Worm (Caenorhabditis elegans) whole organism, late embryonic: ENCODE data around the gene nas-1.
A peak's percentile ranks its signal among the peaks of the same experiment; 100 is the strongest.

Experiments
- C38D4.7 ChIP-seq: fragments of 200-800 bp; sonication (Bioruptor generic); optimal IDR thresholded peaks from 2 replicates; lab custom pipeline; 2018; ENCODE audit warnings: mild to moderate bottlenecking, missing genetic modification characterization, moderate library complexity, missing compliant biosample characterization
- F13H6.1 ChIP-seq: sonication (generic microtip); optimal IDR thresholded peaks from 2 replicates; lab custom pipeline; 2016; ENCODE audit warnings: missing genetic modification characterization, missing compliant biosample characterization
- K09A11.1 ChIP-seq: sonication (generic microtip); optimal IDR thresholded peaks from 2 replicates; lab custom pipeline; 2017; ENCODE audit warnings: antibody characterized with exemption, mild to moderate bottlenecking, missing genetic modification characterization, missing compliant biosample characterization; ENCODE audit not compliant: insufficient read depth
- ahr-1 ChIP-seq: sonication (generic microtip); optimal IDR thresholded peaks from 2 replicates; lab custom pipeline; 2016; ENCODE audit warnings: missing genetic modification characterization, missing compliant biosample characterization
- ceh-14 ChIP-seq: sonication (generic microtip); optimal IDR thresholded peaks from 2 replicates; lab custom pipeline; 2016; ENCODE audit warnings: missing genotype, missing genetic modification characterization, missing compliant biosample characterization
- ceh-18 ChIP-seq: sonication (generic microtip); optimal IDR thresholded peaks from 2 replicates; lab custom pipeline; 2016; ENCODE audit warnings: missing genetic modification characterization, missing compliant biosample characterization
- ceh-19 ChIP-seq: fragments of 200-800 bp; sonication (Bioruptor generic); optimal IDR thresholded peaks from 2 replicates; lab custom pipeline; 2018; ENCODE audit warnings: mild to moderate bottlenecking, missing genetic modification characterization, missing compliant biosample characterization
- ceh-2 ChIP-seq: sonication (generic microtip); optimal IDR thresholded peaks from 2 replicates; lab custom pipeline; 2016; ENCODE audit warnings: missing genotype, missing genetic modification characterization, missing compliant biosample characterization
- ceh-22 ChIP-seq: sonication (generic microtip); optimal IDR thresholded peaks from 2 replicates; lab custom pipeline; 2017; ENCODE audit warnings: missing biosample characterization, missing genetic modification characterization
- ceh-24 ChIP-seq: sonication (generic microtip); optimal IDR thresholded peaks from 2 replicates; lab custom pipeline; 2016; ENCODE audit warnings: mild to moderate bottlenecking, missing genetic modification characterization, missing compliant biosample characterization
- ceh-30 ChIP-seq: fragments of 150-350 bp; optimal IDR thresholded peaks from 2 replicates; lab custom pipeline; 2014; ENCODE audit warnings: missing biosample characterization, missing genetic modification characterization
- ceh-45 ChIP-seq: fragments of 200-800 bp; sonication (Bioruptor generic); IDR thresholded peaks from 2 replicates; pipeline ENCODE4 v1.3.6; 2022; ENCODE audit warnings: missing genetic modification reagents, missing genetic modification characterization, missing compliant biosample characterization
- ceh-6 ChIP-seq: fragments of 200-800 bp; sonication (Bioruptor generic); optimal IDR thresholded peaks from 2 replicates; lab custom pipeline; 2018; ENCODE audit warnings: mild to moderate bottlenecking, missing genetic modification characterization, missing compliant biosample characterization
- dve-1 ChIP-seq: sonication (generic microtip); optimal IDR thresholded peaks from 2 replicates; lab custom pipeline; 2017; ENCODE audit warnings: antibody characterized with exemption, mild to moderate bottlenecking, missing genetic modification characterization, missing compliant biosample characterization
- elt-2 ChIP-seq: sonication (generic microtip); optimal IDR thresholded peaks from 2 replicates; lab custom pipeline; 2016; ENCODE audit warnings: missing genetic modification reagents, missing genetic modification characterization, missing compliant biosample characterization
- eyg-1 ChIP-seq: sonication (generic microtip); optimal IDR thresholded peaks from 2 replicates; lab custom pipeline; 2016; ENCODE audit warnings: missing genotype, missing genetic modification characterization, missing compliant biosample characterization
- fkh-6 ChIP-seq: sonication (generic microtip); optimal IDR thresholded peaks from 2 replicates; lab custom pipeline; 2016; ENCODE audit warnings: missing genetic modification characterization, missing compliant biosample characterization
- gmeb-2 ChIP-seq: sonication (generic microtip); optimal IDR thresholded peaks from 2 replicates; lab custom pipeline; 2016; ENCODE audit warnings: missing genetic modification characterization, inconsistent platforms, missing compliant biosample characterization
- hlh-13 ChIP-seq: fragments of 200-800 bp; sonication (Bioruptor generic); optimal IDR thresholded peaks from 2 replicates; lab custom pipeline; 2018; ENCODE audit warnings: mild to moderate bottlenecking, missing genetic modification characterization, missing compliant biosample characterization
- hlh-30 ChIP-seq: sonication (generic microtip); optimal IDR thresholded peaks from 2 replicates; lab custom pipeline; 2017; ENCODE audit warnings: antibody characterized with exemption, missing genetic modification characterization, missing compliant biosample characterization; ENCODE audit not compliant: insufficient read depth
- hlh-6 ChIP-seq: sonication (generic microtip); optimal IDR thresholded peaks from 2 replicates; lab custom pipeline; 2016; ENCODE audit warnings: missing genotype, missing genetic modification characterization, missing compliant biosample characterization
- hlh-8 ChIP-seq: sonication (generic microtip); optimal IDR thresholded peaks from 2 replicates; lab custom pipeline; 2016; ENCODE audit warnings: missing genotype, missing genetic modification characterization, missing compliant biosample characterization
- lim-6 ChIP-seq: sonication (generic microtip); optimal IDR thresholded peaks from 2 replicates; lab custom pipeline; 2016; ENCODE audit warnings: missing genetic modification characterization, missing compliant biosample characterization
- lin-11 ChIP-seq: fragments of 200-800 bp; sonication (Bioruptor generic); optimal IDR thresholded peaks from 2 replicates; lab custom pipeline; 2018; ENCODE audit warnings: mild to moderate bottlenecking, missing genetic modification characterization, missing compliant biosample characterization
- nfya-1 ChIP-seq: sonication (generic microtip); optimal IDR thresholded peaks from 2 replicates; lab custom pipeline; 2017; ENCODE audit warnings: missing genetic modification characterization, mild to moderate bottlenecking, missing compliant biosample characterization, antibody characterized with exemption, moderate library complexity
- nhr-11 ChIP-seq: fragments of 150-350 bp; optimal IDR thresholded peaks from 2 replicates; lab custom pipeline; 2014; ENCODE audit warnings: missing biosample characterization, missing genetic modification characterization
- nhr-232 ChIP-seq: sonication (generic microtip); optimal IDR thresholded peaks from 2 replicates; lab custom pipeline; 2016; ENCODE audit warnings: missing genetic modification characterization, missing compliant biosample characterization
- npax-4 ChIP-seq: sonication (generic microtip); optimal IDR thresholded peaks from 2 replicates; lab custom pipeline; 2016; ENCODE audit warnings: missing genetic modification characterization, missing compliant biosample characterization
- odd-2 ChIP-seq: sonication (generic microtip); optimal IDR thresholded peaks from 2 replicates; lab custom pipeline; 2017; ENCODE audit warnings: antibody characterized with exemption, mild to moderate bottlenecking, missing genetic modification characterization, missing compliant biosample characterization
- pag-3 ChIP-seq: sonication (generic microtip); optimal IDR thresholded peaks from 2 replicates; lab custom pipeline; 2016; ENCODE audit warnings: missing compliant biosample characterization, missing genetic modification characterization, borderline replicate concordance
- pha-2 ChIP-seq: sonication (generic microtip); optimal IDR thresholded peaks from 2 replicates; lab custom pipeline; 2017; ENCODE audit warnings: mild to moderate bottlenecking, missing genetic modification characterization, missing compliant biosample characterization
- pqm-1 ChIP-seq: sonication (generic microtip); optimal IDR thresholded peaks from 2 replicates; lab custom pipeline; 2016; ENCODE audit warnings: missing genetic modification characterization, missing compliant biosample characterization
- ref-2 ChIP-seq: sonication (generic microtip); optimal IDR thresholded peaks from 2 replicates; lab custom pipeline; 2016; ENCODE audit warnings: missing genetic modification characterization, missing compliant biosample characterization
- sdc-2 ChIP-seq: sonication (generic microtip); optimal IDR thresholded peaks from 2 replicates; lab custom pipeline; 2016; ENCODE audit warnings: missing genotype, missing genetic modification characterization, missing compliant biosample characterization
- sox-2 ChIP-seq: fragments of 200-800 bp; sonication (Bioruptor generic); IDR thresholded peaks from 2 replicates; pipeline ENCODE4 v1.3.6; 2022; ENCODE audit warnings: missing genetic modification reagents, missing genetic modification characterization, missing compliant biosample characterization
- sox-4 ChIP-seq: sonication (generic microtip); optimal IDR thresholded peaks from 2 replicates; lab custom pipeline; 2017; ENCODE audit warnings: mild to moderate bottlenecking, missing genetic modification characterization, inconsistent platforms, missing compliant biosample characterization
- syd-9 ChIP-seq: sonication (generic microtip); optimal IDR thresholded peaks from 2 replicates; lab custom pipeline; 2016; ENCODE audit warnings: mild to moderate bottlenecking, missing genetic modification characterization, moderate library complexity, missing compliant biosample characterization
- tbx-7 ChIP-seq: sonication (generic microtip); optimal IDR thresholded peaks from 2 replicates; lab custom pipeline; 2016; ENCODE audit warnings: missing genotype, missing genetic modification characterization, missing compliant biosample characterization
- ttx-3 ChIP-seq: sonication (generic microtip); optimal IDR thresholded peaks from 2 replicates; lab custom pipeline; 2016; ENCODE audit warnings: missing genetic modification reagents, missing genetic modification characterization, missing compliant biosample characterization
- unc-42 ChIP-seq: sonication (generic microtip); optimal IDR thresholded peaks from 2 replicates; lab custom pipeline; 2016; ENCODE audit warnings: missing genotype, missing genetic modification characterization, missing compliant biosample characterization
- unc-86 ChIP-seq: sonication (generic microtip); optimal IDR thresholded peaks from 2 replicates; lab custom pipeline; 2016; ENCODE audit warnings: missing genetic modification characterization, missing compliant biosample characterization
- ztf-16 ChIP-seq: sonication (generic microtip); optimal IDR thresholded peaks from 2 replicates; lab custom pipeline; 2017; ENCODE audit warnings: missing genetic modification characterization, missing compliant biosample characterization

Gene nas-1

DNA sequence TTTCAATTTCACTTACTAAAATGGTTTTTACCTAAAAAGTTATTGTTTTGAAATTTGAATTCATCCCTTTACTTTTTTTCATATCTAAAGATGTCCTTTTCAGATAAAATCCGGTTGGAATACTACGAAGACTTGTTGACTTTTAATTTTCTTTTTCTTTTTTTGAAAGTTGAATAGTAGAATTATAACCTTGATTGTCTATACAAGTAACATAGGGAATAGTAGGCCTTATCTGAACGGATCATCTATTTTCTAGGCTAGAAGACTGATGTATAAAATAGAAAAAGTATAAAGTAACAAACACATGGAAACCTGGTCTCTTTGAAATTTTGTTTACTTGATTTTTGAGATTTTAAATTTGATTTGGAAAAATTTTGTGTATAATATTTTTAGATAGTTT, 24.7 kb upstream of the nas-1 start:
- TF ChIP-seq ceh-14 (no peak), hlh-13 (GFP tag; lab: Kevin White, UChicago) (no peak), tbx-7 (tag; lab: Kevin White, UChicago) (no peak), lin-11 (tag; lab: Kevin White, UChicago) (no peak), hlh-6 (tag; lab: Kevin White, UChicago) (no peak), pqm-1 (no peak), lim-6 (tag; lab: Kevin White, UChicago) (no peak), npax-4 (no peak), odd-2 (tag; lab: Kevin White, UChicago) (no peak), ceh-45 (GFP tag; lab: Robert Waterston, UW) (no peak), gmeb-2 (tag; lab: Kevin White, UChicago) (no peak), pag-3 (tag; lab: Kevin White, UChicago) (no peak), F13H6.1 (no peak), hlh-8 (no peak), ceh-18 (tag; lab: Kevin White, UChicago) (no peak), ref-2 (tag; lab: Kevin White, UChicago) (no peak), eyg-1 (tag; lab: Kevin White, UChicago) (no peak), ceh-19 (GFP tag; lab: Kevin White, UChicago) (no peak)

- TF ChIP-seq ttx-3 (tag; lab: Kevin White, UChicago) (no peak), unc-42 (tag; lab: Kevin White, UChicago) (peak; percentile 26)
These were observed 23.9 kb upstream of the nas-1 start for ce11 chrIII:13381684-13382083.

DNA sequence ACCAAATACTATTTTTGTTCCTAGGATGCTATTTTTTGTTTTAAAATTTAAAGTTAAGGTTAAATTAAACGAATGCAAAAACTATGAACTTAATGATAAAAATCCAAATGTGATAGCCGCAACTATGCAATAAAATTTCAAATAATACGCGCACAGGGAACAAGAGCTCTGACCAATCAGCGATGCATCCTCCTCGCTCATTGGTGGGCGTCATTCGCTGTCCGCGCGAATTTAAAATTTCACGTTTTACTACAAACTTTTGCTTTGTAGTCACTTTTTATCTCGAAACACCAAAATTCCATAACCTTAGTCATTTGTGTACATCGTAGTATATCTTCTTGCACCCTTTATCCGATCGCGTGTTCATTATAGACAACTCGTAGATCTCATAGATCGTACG, 22.4 kb upstream of the nas-1 start:
- TF ChIP-seq sox-2 = no peak
- TF ChIP-seq nfya-1 (tag; lab: Kevin White, UChicago) = peak; percentile 58

DNA sequence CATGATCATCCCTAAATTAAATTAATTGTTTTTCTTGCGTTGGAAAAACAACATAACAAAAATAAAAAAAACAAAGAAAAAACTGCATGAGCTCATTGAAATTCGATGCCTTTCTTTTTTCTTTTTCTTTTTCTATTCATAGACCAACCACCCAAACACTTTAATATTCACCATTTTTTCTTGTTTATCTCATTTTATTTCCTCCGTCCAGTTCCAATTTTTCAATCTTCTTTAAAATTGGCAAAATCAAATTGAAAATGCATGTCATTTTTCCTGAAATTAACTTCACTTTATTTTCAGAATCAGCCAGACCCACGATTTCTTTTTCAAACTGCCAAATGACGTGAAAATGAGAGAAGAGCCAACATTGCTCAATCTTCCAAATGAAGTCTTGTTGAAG, 19.8 kb upstream of the nas-1 start, which contains the start of gene T03F6.4:
Gene T03F6.4 (plus strand): TSS at position 301 of the 400 bp plus-strand sequence.
- TF ChIP-seq elt-2 (tag; lab: Kevin White, UChicago) (no peak), ceh-22 (tag; lab: Kevin White, UChicago) (no peak), hlh-30 (tag; lab: Kevin White, UChicago) (no peak), ceh-2 (tag; lab: Kevin White, UChicago) (no peak), unc-86 (tag; lab: Kevin White, UChicago) (no peak), nhr-11 (no peak)

ce11 chrIII:13388621-13389020, 17.0 kb upstream of the nas-1 start:
- TF ChIP-seq K09A11.1 (no peak), ceh-24 (tag; lab: Kevin White, UChicago) (no peak), nhr-232 (tag; lab: Kevin White, UChicago) (no peak), pha-2 (tag; lab: Kevin White, UChicago) (no peak), ztf-16 (tag; lab: Kevin White, UChicago) (no peak), C38D4.7 (GFP tag; lab: Kevin White, UChicago) (no peak), elt-2 (tag; lab: Kevin White, UChicago) (peak; percentile 92), ttx-3 (tag; lab: Kevin White, UChicago) (no peak)

ce11 chrIII:13389078-13389477, 16.5 kb upstream of the nas-1 start, which contains the start of gene T03F6.3:
Gene T03F6.3 (plus strand): TSS chrIII:13389395.
- TF ChIP-seq ceh-24 (tag; lab: Kevin White, UChicago) (no peak), sox-2 (no peak), ttx-3 (tag; lab: Kevin White, UChicago) (no peak), ahr-1 (tag; lab: Kevin White, UChicago) (no peak), sox-4 (tag; lab: Kevin White, UChicago) (no peak), sdc-2 (tag; lab: Kevin White, UChicago) (no peak), hlh-6 (tag; lab: Kevin White, UChicago) (no peak), npax-4 (no peak), dve-1 (no peak), hlh-8 (no peak), syd-9 (tag; lab: Kevin White, UChicago) (no peak), ceh-6 (no peak), pqm-1 (no peak), ceh-22 (tag; lab: Kevin White, UChicago) (no peak), ceh-30 (no peak), elt-2 (tag; lab: Kevin White, UChicago) (no peak), fkh-6 (tag; lab: Kevin White, UChicago) (no peak), pag-3 (tag; lab: Kevin White, UChicago) (no peak)
